Worm (Caenorhabditis elegans) whole organism, L3 larva: Measurements from ENCODE around the gene lgc-50.

Experiments used
- ceh-28 ChIP-seq: fragments of 150-350 bp; optimal IDR thresholded peaks from 2 replicates; lab custom pipeline; 2014; ENCODE audit warnings: missing biosample characterization, missing genetic modification reagents, missing genetic modification characterization
- ceh-82 ChIP-seq: fragments of 150-350 bp; optimal IDR thresholded peaks from 2 replicates; lab custom pipeline; 2014; ENCODE audit warnings: missing biosample characterization, missing genetic modification characterization
- ceh-9 ChIP-seq: sonication (generic microtip); optimal IDR thresholded peaks from 2 replicates; lab custom pipeline; 2018; ENCODE audit warnings: missing biosample characterization, missing genetic modification characterization
- daf-12 ChIP-seq: fragments of 150-350 bp; optimal IDR thresholded peaks from 2 replicates; lab custom pipeline; 2014; ENCODE audit warnings: missing biosample characterization, missing genetic modification reagents, missing genetic modification characterization
- egl-27 ChIP-seq: sonication (generic microtip); optimal IDR thresholded peaks from 4 replicates; lab custom pipeline; 2017; ENCODE audit warnings: missing biosample characterization, missing genetic modification reagents, missing genetic modification characterization
- elt-2 ChIP-seq: sonication (generic microtip); optimal IDR thresholded peaks from 2 replicates; lab custom pipeline; 2016; ENCODE audit warnings: missing genetic modification reagents, mild to moderate bottlenecking, missing genetic modification characterization, missing compliant biosample characterization
- elt-3 ChIP-seq, 3 experiments: fragments of 150-350 bp in 1 of 3; sonication (generic microtip) in 2 of 3; optimal IDR thresholded peaks; 2 replicates in 2 of 3; 4 replicates in 1 of 3; lab custom pipeline; 2014 to 2017; ENCODE audit warnings: missing biosample characterization in 3 of 3, missing genetic modification characterization in 3 of 3
- eor-1 ChIP-seq, 2 experiments: fragments of 150-350 bp; optimal IDR thresholded peaks; 2 replicates each; lab custom pipeline; 2014 to 2018; ENCODE audit warnings: missing biosample characterization in 2 of 2, missing genetic modification characterization in 2 of 2
- fkh-2 ChIP-seq: fragments of 150-350 bp; optimal IDR thresholded peaks from 2 replicates; lab custom pipeline; 2014; ENCODE audit warnings: missing biosample characterization, missing genetic modification reagents, missing genetic modification characterization
- lin-39 ChIP-seq: fragments of 150-350 bp; optimal IDR thresholded peaks from 2 replicates; lab custom pipeline; 2018; ENCODE audit warnings: missing biosample characterization, missing genetic modification reagents, missing genetic modification characterization
- lsy-12 ChIP-seq: sonication (generic microtip); optimal IDR thresholded peaks from 2 replicates; lab custom pipeline; 2016; ENCODE audit warnings: mild to moderate bottlenecking, missing genetic modification characterization, missing compliant biosample characterization
- nhr-12 ChIP-seq: fragments of 150-350 bp; optimal IDR thresholded peaks from 2 replicates; lab custom pipeline; 2014; ENCODE audit warnings: missing biosample characterization, missing genetic modification characterization
- nhr-23 ChIP-seq: fragments of 150-350 bp; optimal IDR thresholded peaks from 2 replicates; lab custom pipeline; 2014; ENCODE audit warnings: missing biosample characterization, missing genetic modification reagents, missing genetic modification characterization
- pha-4 ChIP-seq: fragments of 150-350 bp; optimal IDR thresholded peaks from 2 replicates; lab custom pipeline; 2014; ENCODE audit warnings: missing biosample characterization, missing genetic modification reagents, missing genetic modification characterization
- skn-1 ChIP-seq: fragments of 150-350 bp; optimal IDR thresholded peaks from 2 replicates; lab custom pipeline; 2014; ENCODE audit warnings: missing biosample characterization, missing genetic modification characterization
- tbx-2 ChIP-seq: sonication (generic microtip); optimal IDR thresholded peaks from 2 replicates; lab custom pipeline; 2016; ENCODE audit warnings: mild to moderate bottlenecking, missing genetic modification characterization, missing compliant biosample characterization
- unc-62 ChIP-seq: fragments of 150-350 bp; sonication (generic microtip); optimal IDR thresholded peaks from 4 replicates; lab custom pipeline; 2014; ENCODE audit warnings: missing biosample characterization, missing genetic modification reagents, missing genetic modification characterization

The lgc-50 gene

DNA sequence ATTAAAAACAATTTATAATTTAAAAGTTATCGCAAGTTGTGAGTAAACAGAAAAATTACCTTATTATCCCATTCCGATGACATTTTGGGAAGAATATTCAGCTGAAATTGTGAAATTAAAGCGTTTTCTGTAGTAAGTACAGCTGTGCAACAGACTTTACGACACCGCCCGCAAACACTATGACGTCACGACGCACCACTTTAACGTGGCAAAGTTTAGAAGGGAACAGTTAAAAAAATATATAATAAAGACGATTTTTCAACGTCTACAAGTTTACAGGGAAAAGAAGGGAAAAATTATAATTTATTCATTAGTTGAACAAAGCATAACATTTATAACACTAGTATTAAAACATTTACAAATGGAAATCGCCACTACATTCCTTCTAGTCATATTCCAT is 41.4 kb downstream of the lgc-50 start, which contains the start of gene F08F8.9:
F08F8.9 (minus strand) TSS at position 101 of the 400 bp plus-strand sequence.
- no peak for TF ChIP-seq ceh-82
- TF ChIP-seq pha-4 (tag; lab: Kevin White, UChicago): peak; percentile 4
- TF ChIP-seq elt-3 (tag; optimal IDR thresholded peaks at IDR 0.05; lab: Kevin White, UChicago): no peak
- peak; percentile 1 for TF ChIP-seq elt-2 (tag; lab: Kevin White, UChicago)
- TF ChIP-seq lsy-12: no peak

- TF ChIP-seq unc-62 (no peak), pha-4 (tag; lab: Kevin White, UChicago) (no peak), fkh-2 (tag; lab: Kevin White, UChicago) (no peak), ceh-28 (tag; lab: Kevin White, UChicago) (no peak), egl-27 (tag; lab: Kevin White, UChicago) (no peak), nhr-12 (tag; lab: Kevin White, UChicago) (no peak), lin-39 (tag; lab: Kevin White, UChicago) (no peak), eor-1 (tag; optimal IDR thresholded peaks at IDR 0.05; lab: Kevin White, UChicago) (no peak), lsy-12 (no peak), nhr-23 (tag; lab: Kevin White, UChicago) (no peak), tbx-2 (tag; lab: Kevin White, UChicago) (no peak), elt-2 (tag; lab: Kevin White, UChicago) (no peak), skn-1 (no peak)
- TF ChIP-seq, all 47 proteins: peak for 0
Measured at ce11 chrIII:7349075-7349474, 46.2 kb downstream of the lgc-50 start, which contains the start of gene gos-28. Gene gos-28 (minus strand): TSS chrIII:7349175.

- no peak for TF ChIP-seq nhr-12 (tag; lab: Kevin White, UChicago)
- TF ChIP-seq, all 47 proteins: peak for 0
Measured at ce11 chrIII:7347049-7347448, 48.2 kb downstream of the lgc-50 start, which contains the start of gene F08F8.7. Gene F08F8.7 (minus strand): TSS chrIII:7347149.

- no peak for TF ChIP-seq fkh-2 (tag; lab: Kevin White, UChicago)
- TF ChIP-seq daf-12 (tag; lab: Kevin White, UChicago): no peak
- no peak for TF ChIP-seq ceh-9 (tag; lab: Kevin White, UChicago)
Measured at ce11 chrIII:7343389-7343788, 51.9 kb downstream of the lgc-50 start, which contains the start of gene F08F8.6. Gene F08F8.6 (plus strand): TSS chrIII:7343689.
